Worm (Caenorhabditis elegans) whole organism, L1 larva: ENCODE data around the gene unc-39.

Experiments used
- C16A3.4 ChIP-seq: fragments of 150-350 bp; optimal IDR thresholded peaks from 2 replicates; lab custom pipeline; 2014; ENCODE audit warnings: missing biosample characterization, missing genetic modification characterization
- Y116A8C.19 ChIP-seq: sonication (generic microtip); optimal IDR thresholded peaks from 2 replicates; lab custom pipeline; 2016; ENCODE audit warnings: missing compliant biosample characterization, missing genetic modification characterization, borderline replicate concordance
- aly-2 ChIP-seq: fragments of 150-350 bp; optimal IDR thresholded peaks from 2 replicates; lab custom pipeline; 2014; ENCODE audit warnings: missing biosample characterization, missing genetic modification characterization
- ama-1 ChIP-seq: fragments of 150-350 bp; optimal IDR thresholded peaks from 2 replicates; lab custom pipeline; 2014
- ceh-8 ChIP-seq: fragments of 200-800 bp; sonication (Bioruptor generic); optimal IDR thresholded peaks from 2 replicates; lab custom pipeline; 2018; ENCODE audit warnings: mild to moderate bottlenecking, missing genetic modification characterization, moderate library complexity, missing compliant biosample characterization
- ces-1 ChIP-seq: fragments of 150-350 bp; optimal IDR thresholded peaks from 2 replicates; lab custom pipeline; 2014; ENCODE audit warnings: missing biosample characterization, missing genetic modification reagents, missing genetic modification characterization
- egl-13 ChIP-seq: sonication (generic microtip); optimal IDR thresholded peaks from 2 replicates; lab custom pipeline; 2016; ENCODE audit warnings: missing genotype, missing genetic modification reagents, missing genetic modification characterization, missing compliant biosample characterization
- egl-27 ChIP-seq, 2 experiments: fragments of 150-350 bp in 1 of 2; sonication (generic microtip); optimal IDR thresholded peaks; 3 replicates each; lab custom pipeline; 2017 to 2018; ENCODE audit warnings: missing biosample characterization in 2 of 2, missing genetic modification characterization in 2 of 2, missing genetic modification reagents in 2 of 2
- ets-5 ChIP-seq: fragments of 200-800 bp; sonication (Bioruptor generic); IDR thresholded peaks from 2 replicates; pipeline ENCODE4 v1.3.6; 2022; ENCODE audit warnings: missing genetic modification characterization, missing compliant biosample characterization
- fkh-8 ChIP-seq: sonication (generic microtip); optimal IDR thresholded peaks from 2 replicates; lab custom pipeline; 2016; ENCODE audit warnings: mild to moderate bottlenecking, missing genetic modification characterization, missing compliant biosample characterization
- grh-1 ChIP-seq: fragments of 200-800 bp; sonication (Bioruptor generic); IDR thresholded peaks from 2 replicates; pipeline ENCODE4 v1.3.6; 2022; ENCODE audit warnings: missing genetic modification reagents, missing genetic modification characterization, missing compliant biosample characterization
- hlh-17 ChIP-seq: fragments of 200-800 bp; sonication (Bioruptor generic); optimal IDR thresholded peaks from 2 replicates; lab custom pipeline; 2018; ENCODE audit warnings: missing genetic modification characterization, mild to moderate bottlenecking, missing compliant biosample characterization, moderate library complexity, borderline replicate concordance
- hpl-2 ChIP-seq: fragments of 150-350 bp; optimal IDR thresholded peaks from 2 replicates; lab custom pipeline; 2014; ENCODE audit warnings: missing biosample characterization, missing genetic modification reagents, missing genetic modification characterization
- irx-1 ChIP-seq: sonication (generic microtip); optimal IDR thresholded peaks from 2 replicates; lab custom pipeline; 2016; ENCODE audit warnings: missing genetic modification characterization, missing compliant biosample characterization
- isw-1 ChIP-seq: fragments of 200-800 bp; sonication (Bioruptor generic); IDR thresholded peaks from 2 replicates; pipeline ENCODE4 v1.3.6; 2022; ENCODE audit warnings: missing genetic modification characterization, missing compliant biosample characterization
- jun-1 ChIP-seq: fragments of 150-350 bp; optimal IDR thresholded peaks from 2 replicates; lab custom pipeline; 2014; ENCODE audit warnings: missing biosample characterization, missing genetic modification reagents, missing genetic modification characterization
- lin-13 ChIP-seq: fragments of 150-350 bp; optimal IDR thresholded peaks from 2 replicates; lab custom pipeline; 2014; ENCODE audit warnings: missing biosample characterization, missing genetic modification reagents, missing genetic modification characterization
- lin-14 ChIP-seq: fragments of 200-800 bp; sonication (Bioruptor generic); optimal IDR thresholded peaks from 2 replicates; lab custom pipeline; 2018; ENCODE audit warnings: mild to moderate bottlenecking, missing genetic modification characterization, moderate library complexity, missing compliant biosample characterization
- mef-2 ChIP-seq: fragments of 150-350 bp; optimal IDR thresholded peaks from 2 replicates; lab custom pipeline; 2014; ENCODE audit warnings: missing biosample characterization, missing genetic modification characterization
- mep-1 ChIP-seq: fragments of 150-350 bp; optimal IDR thresholded peaks from 2 replicates; lab custom pipeline; 2014; ENCODE audit warnings: missing biosample characterization, missing genetic modification characterization
- nhr-11 ChIP-seq: fragments of 150-350 bp; optimal IDR thresholded peaks from 2 replicates; lab custom pipeline; 2014; ENCODE audit warnings: missing biosample characterization, missing genetic modification characterization
- nhr-19 ChIP-seq: fragments of 200-800 bp; sonication (Bioruptor generic); conservative IDR thresholded peaks from 2 replicates; pipeline ENCODE4 v1.3.6; 2022; ENCODE audit warnings: missing genetic modification characterization, missing compliant biosample characterization
- nhr-20 ChIP-seq: sonication (generic microtip); optimal IDR thresholded peaks from 2 replicates; lab custom pipeline; 2016; ENCODE audit warnings: mild to moderate bottlenecking, missing genetic modification characterization, missing compliant biosample characterization
- nhr-237 ChIP-seq: fragments of 150-350 bp; optimal IDR thresholded peaks from 2 replicates; lab custom pipeline; 2014; ENCODE audit warnings: missing biosample characterization, missing genetic modification characterization
- nhr-71 ChIP-seq: sonication (generic microtip); optimal IDR thresholded peaks from 2 replicates; lab custom pipeline; 2016; ENCODE audit warnings: mild to moderate bottlenecking, missing genetic modification characterization, moderate library complexity, missing compliant biosample characterization
- nhr-77 ChIP-seq: fragments of 150-350 bp; optimal IDR thresholded peaks from 2 replicates; lab custom pipeline; 2014; ENCODE audit warnings: missing biosample characterization, missing genetic modification characterization
- nhr-84 ChIP-seq: sonication (generic microtip); optimal IDR thresholded peaks from 2 replicates; lab custom pipeline; 2017; ENCODE audit warnings: missing biosample characterization, missing genetic modification characterization
- nhr-85 ChIP-seq: sonication (generic microtip); peaks from one replicate; lab custom pipeline; 2016; ENCODE audit warnings: missing genetic modification characterization, inconsistent platforms, missing compliant biosample characterization
- pag-3 ChIP-seq: sonication (generic microtip); optimal IDR thresholded peaks from 2 replicates; lab custom pipeline; 2017; ENCODE audit warnings: missing genetic modification characterization, mild to moderate bottlenecking, missing compliant biosample characterization, antibody characterized with exemption, borderline replicate concordance; ENCODE audit not compliant: insufficient read depth
- pax-3 ChIP-seq: fragments of 200-800 bp; sonication (Bioruptor generic); optimal IDR thresholded peaks from 2 replicates; lab custom pipeline; 2018; ENCODE audit warnings: mild to moderate bottlenecking, missing genetic modification characterization, moderate library complexity, missing compliant biosample characterization
- skn-1 ChIP-seq: fragments of 150-350 bp; optimal IDR thresholded peaks from 2 replicates; lab custom pipeline; 2014; ENCODE audit warnings: missing biosample characterization, missing genetic modification characterization
- snpc-4 ChIP-seq: fragments of 150-350 bp; optimal IDR thresholded peaks from 2 replicates; lab custom pipeline; 2014; ENCODE audit warnings: missing biosample characterization, missing genetic modification characterization
- snu-23 ChIP-seq: sonication (generic microtip); optimal IDR thresholded peaks from 2 replicates; lab custom pipeline; 2016; ENCODE audit warnings: missing genetic modification characterization, missing compliant biosample characterization
- sox-4 ChIP-seq: sonication (generic microtip); optimal IDR thresholded peaks from 2 replicates; lab custom pipeline; 2016; ENCODE audit warnings: missing genetic modification characterization, missing compliant biosample characterization
- unc-130 ChIP-seq: fragments of 150-350 bp; optimal IDR thresholded peaks from 2 replicates; lab custom pipeline; 2017; ENCODE audit warnings: missing biosample characterization, missing genetic modification characterization, inconsistent platforms
- unc-30 ChIP-seq: sonication (generic microtip); optimal IDR thresholded peaks from 2 replicates; lab custom pipeline; 2017; ENCODE audit warnings: missing biosample characterization, missing genetic modification characterization

The unc-39 gene

ce11 chrV:14396123-14396669, 23.3 kb downstream of the unc-39 start:
- TF ChIP-seq mef-2 (tag; lab: Kevin White, UChicago) (no peak), unc-30 (tag; lab: Kevin White, UChicago) (no peak), Y116A8C.19 (tag; lab: Kevin White, UChicago) (no peak), fkh-8 (tag; lab: Kevin White, UChicago) (no peak), nhr-237 (no peak), mep-1 (tag; lab: Kevin White, UChicago) (no peak), lin-13 (GFP tag; lab: Kevin White, UChicago) (no peak), hpl-2 (no peak), nhr-85 (tag; lab: Kevin White, UChicago) (no peak), sox-4 (tag; lab: Kevin White, UChicago) (no peak), irx-1 (tag; lab: Kevin White, UChicago) (no peak), grh-1 (GFP tag; lab: Robert Waterston, UW) (no peak), isw-1 (GFP tag; lab: Robert Waterston, UW) (no peak), jun-1 (tag; lab: Kevin White, UChicago) (no peak), snu-23 (GFP tag; lab: Kevin White, UChicago) (no peak), C16A3.4 (no peak), skn-1 (tag; lab: Kevin White, UChicago) (no peak), nhr-84 (tag; lab: Kevin White, UChicago) (no peak)

- TF ChIP-seq nhr-71 (tag; lab: Kevin White, UChicago) (peak; percentile 11), nhr-19 (GFP tag; lab: Robert Waterston, UW) (no peak), ceh-8 (peak; percentile 90), pax-3 (peak; percentile 5), lin-14 (GFP tag; lab: Kevin White, UChicago) (peak; percentile 48), fkh-8 (tag; lab: Kevin White, UChicago) (no peak)
Measured at ce11 chrV:14405647-14406046, 32.8 kb downstream of the unc-39 start.

DNA sequence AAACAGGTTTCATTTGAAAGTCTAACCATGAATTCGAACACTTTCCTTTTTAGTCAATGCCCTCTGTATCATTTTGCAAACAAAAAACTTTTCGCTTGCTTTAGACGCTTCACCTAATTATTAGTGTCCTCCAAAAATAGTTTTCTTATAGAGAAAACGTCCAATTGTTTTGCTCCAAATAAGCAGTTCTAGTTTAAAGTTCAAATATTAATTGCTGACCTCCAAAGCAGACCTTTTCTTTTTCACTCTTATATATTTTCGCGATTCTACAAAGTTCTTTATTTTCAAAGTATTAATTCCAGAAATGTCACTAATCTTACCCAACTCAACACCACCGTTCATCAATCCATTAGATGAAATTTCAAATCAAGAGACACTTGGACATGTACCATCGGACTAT, 35.9 kb downstream of the unc-39 start, which contains the start of gene gnrr-2:
Gene gnrr-2, plus strand, starts transcription at position 301 of the 400 bp plus-strand sequence.
- no peak for TF ChIP-seq pag-3 (tag; lab: Kevin White, UChicago)
- no peak for TF ChIP-seq egl-13 (tag; lab: Kevin White, UChicago)
- TF ChIP-seq mep-1 (tag; lab: Kevin White, UChicago), result no peak
- no peak for TF ChIP-seq nhr-19 (GFP tag; lab: Robert Waterston, UW)
- TF ChIP-seq hlh-17 (GFP tag; lab: Kevin White, UChicago), result no peak
- no peak for TF ChIP-seq nhr-77 (tag; lab: Kevin White, UChicago)
- TF ChIP-seq nhr-20 (tag; lab: Kevin White, UChicago), result no peak
- TF ChIP-seq aly-2, result no peak

DNA sequence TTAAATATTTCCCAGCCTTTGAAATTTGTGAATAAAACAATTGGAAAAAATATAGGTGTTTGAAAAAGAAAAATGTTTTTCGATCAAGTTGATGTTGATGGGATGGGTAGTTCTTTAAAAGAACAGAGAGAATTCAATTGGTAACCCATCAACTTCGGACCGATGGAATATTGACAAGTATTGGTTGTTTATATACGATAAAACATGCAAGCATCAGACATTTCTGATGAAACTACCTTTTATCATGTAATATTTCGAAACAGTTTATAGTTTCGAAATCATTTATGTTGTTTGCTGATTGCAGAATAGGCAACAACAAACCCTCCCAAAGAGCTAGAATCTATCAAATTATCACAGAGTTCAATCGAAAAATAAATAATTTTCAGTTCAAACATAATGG, 37.0 kb downstream of the unc-39 start:
- TF ChIP-seq unc-130 (no peak), ces-1 (GFP tag; lab: Kevin White, UChicago) (no peak), skn-1 (tag; lab: Kevin White, UChicago) (no peak), ets-5 (no peak), ceh-8 (no peak), irx-1 (tag; lab: Kevin White, UChicago) (no peak), nhr-11 (tag; lab: Kevin White, UChicago) (no peak), sox-4 (tag; lab: Kevin White, UChicago) (no peak), snpc-4 (tag; lab: Kevin White, UChicago) (no peak), ama-1 (no peak), nhr-71 (tag; lab: Kevin White, UChicago) (no peak), egl-27 (tag; optimal IDR thresholded peaks at IDR 0.05; lab: Kevin White, UChicago) (no peak)
- TF ChIP-seq, all 84 proteins: peak for 0
